Worm (Caenorhabditis elegans) whole organism, midembryonic: Measurements from ENCODE around the gene Y37D8A.2.

Source experiments
- med-1 ChIP-seq: sonication (generic microtip); optimal IDR thresholded peaks from 2 replicates; lab custom pipeline; 2017; ENCODE audit warnings: missing genetic modification characterization, mild to moderate bottlenecking, missing compliant biosample characterization, antibody characterized with exemption, missing genetic modification reagents; ENCODE audit not compliant: insufficient read depth
- ref-1 ChIP-seq: fragments of 200-800 bp; sonication (Bioruptor generic); conservative IDR thresholded peaks from 2 replicates; pipeline ENCODE4 v1.3.6; 2022; ENCODE audit warnings: missing genetic modification reagents, missing genetic modification characterization, missing compliant biosample characterization
- ztf-29 ChIP-seq: fragments of 200-800 bp; sonication (Bioruptor generic); IDR thresholded peaks from 2 replicates; pipeline ENCODE4 v1.3.6; 2022; ENCODE audit warnings: missing genetic modification reagents, missing genetic modification characterization, missing compliant biosample characterization

ce11 chrIII:12784854-12785253 is 35.1 kb upstream of the Y37D8A.2 start, which contains the start of gene lgc-37:
- TF ChIP-seq med-1 (GFP tag; lab: Kevin White, UChicago) (no peak), ztf-29 (GFP tag; lab: Robert Waterston, UW) (no peak), ref-1 (GFP tag; lab: Robert Waterston, UW) (no peak)
